Fruit fly (Drosophila melanogaster) whole organism, prepupa: ENCODE measurements around the gene CG13096.
A peak's percentile ranks its signal among the peaks of the same experiment; 100 is the strongest.

Source experiments
- Blimp-1 ChIP-seq: fragments of 200-800 bp; sonication (Bioruptor generic); optimal IDR thresholded peaks from 3 replicates; lab custom pipeline; 2017; ENCODE audit warnings: missing biosample characterization, missing genetic modification characterization, mild to moderate bottlenecking, moderate library complexity, missing genetic modification reagents
- CG10631 ChIP-seq: fragments of 200-800 bp; sonication (Bioruptor generic); optimal IDR thresholded peaks from 2 replicates; lab custom pipeline; 2016; ENCODE audit warnings: missing biosample characterization, missing genetic modification characterization
- CG10669 ChIP-seq: fragments of 200-800 bp; sonication (Bioruptor generic); optimal IDR thresholded peaks from 3 replicates; lab custom pipeline; 2018; ENCODE audit warnings: missing biosample characterization, mild to moderate bottlenecking, missing genetic modification characterization, moderate library complexity
- CG11294 ChIP-seq: fragments of 200-800 bp; sonication (Bioruptor generic); IDR thresholded peaks from 2 replicates; pipeline ENCODE4 v1.3.6; 2022; ENCODE audit warnings: missing biosample characterization, missing genetic modification characterization
- CG11762 ChIP-seq: fragments of 200-800 bp; sonication (Bioruptor generic); optimal IDR thresholded peaks from 3 replicates; lab custom pipeline; 2016; ENCODE audit warnings: missing biosample characterization, missing genetic modification characterization; ENCODE audit not compliant: insufficient read depth
- CG1621 ChIP-seq: fragments of 200-800 bp; sonication (Bioruptor generic); optimal IDR thresholded peaks from 3 replicates; lab custom pipeline; 2018; ENCODE audit warnings: missing biosample characterization, mild to moderate bottlenecking, missing genetic modification characterization
- CG16779 ChIP-seq: fragments of 200-800 bp; sonication (Bioruptor generic); optimal IDR thresholded peaks from 3 replicates; lab custom pipeline; 2017; ENCODE audit warnings: missing biosample characterization, mild to moderate bottlenecking, missing genetic modification characterization
- CG3032 ChIP-seq: fragments of 200-800 bp; optimal IDR thresholded peaks from 2 replicates; lab custom pipeline; 2019; ENCODE audit warnings: missing biosample characterization, mild to moderate bottlenecking, missing genetic modification characterization, moderate library complexity
- CG31627 ChIP-seq: fragments of 200-800 bp; sonication (Bioruptor generic); optimal IDR thresholded peaks from 3 replicates; lab custom pipeline; 2016; ENCODE audit warnings: missing biosample characterization, missing genetic modification characterization
- CG32006 ChIP-seq: fragments of 200-800 bp; sonication (Bioruptor generic); optimal IDR thresholded peaks from 3 replicates; lab custom pipeline; 2017; ENCODE audit warnings: missing biosample characterization, mild to moderate bottlenecking, missing genetic modification characterization
- CG3919 ChIP-seq: fragments of 200-800 bp; sonication (Bioruptor generic); optimal IDR thresholded peaks from 3 replicates; lab custom pipeline; 2016; ENCODE audit warnings: missing biosample characterization, missing genetic modification characterization
- CG4318 ChIP-seq: fragments of 200-800 bp; sonication (Bioruptor generic); optimal IDR thresholded peaks from 3 replicates; lab custom pipeline; 2017; ENCODE audit warnings: missing biosample characterization, mild to moderate bottlenecking, missing genetic modification characterization
- CG6163 ChIP-seq: fragments of 200-800 bp; sonication (Bioruptor generic); IDR thresholded peaks from 3 replicates; pipeline ENCODE4 v1.3.6; 2022; ENCODE audit warnings: missing biosample characterization, missing genetic modification characterization
- CG6792 ChIP-seq: fragments of 200-800 bp; sonication (Bioruptor generic); optimal IDR thresholded peaks from 3 replicates; lab custom pipeline; 2016; ENCODE audit warnings: missing biosample characterization, missing genetic modification characterization
- CG6808 ChIP-seq: fragments of 200-800 bp; sonication (Bioruptor generic); optimal IDR thresholded peaks from 3 replicates; lab custom pipeline; 2017; ENCODE audit warnings: missing biosample characterization, missing genetic modification characterization, mild to moderate bottlenecking, moderate library complexity, missing genetic modification reagents
- CG6854 ChIP-seq: fragments of 200-800 bp; sonication (Bioruptor generic); optimal IDR thresholded peaks from 2 replicates; lab custom pipeline; 2017; ENCODE audit warnings: missing biosample characterization, mild to moderate bottlenecking, missing genetic modification characterization
- CG8319 ChIP-seq: fragments of 200-800 bp; sonication (Bioruptor generic); optimal IDR thresholded peaks from 3 replicates; lab custom pipeline; 2016; ENCODE audit warnings: missing biosample characterization, missing genetic modification characterization
- CG8632 ChIP-seq: fragments of 200-800 bp; sonication (Bioruptor generic); optimal IDR thresholded peaks from 3 replicates; lab custom pipeline; 2016; ENCODE audit warnings: missing biosample characterization, missing genetic modification characterization
- CG9139 ChIP-seq: fragments of 200-800 bp; sonication (Bioruptor generic); optimal IDR thresholded peaks from 3 replicates; lab custom pipeline; 2017; ENCODE audit warnings: missing biosample characterization, mild to moderate bottlenecking, missing genetic modification characterization
- Eip75B ChIP-seq: fragments of 200-800 bp; sonication (Bioruptor generic); optimal IDR thresholded peaks from 3 replicates; lab custom pipeline; 2016; ENCODE audit warnings: missing biosample characterization, missing genetic modification characterization
- Eip78C ChIP-seq: fragments of 200-800 bp; sonication (Bioruptor generic); peaks from one replicate; lab custom pipeline; 2016; ENCODE audit warnings: missing biosample characterization, missing genetic modification characterization
- Eip93F ChIP-seq: fragments of 200-800 bp; sonication (Bioruptor generic); optimal IDR thresholded peaks from 2 replicates; lab custom pipeline; 2016; ENCODE audit warnings: missing biosample characterization, mild to moderate bottlenecking, missing genetic modification characterization
- Ets21C ChIP-seq: fragments of 200-800 bp; sonication (Bioruptor generic); optimal IDR thresholded peaks from 3 replicates; lab custom pipeline; 2016; ENCODE audit warnings: missing biosample characterization, missing genetic modification characterization
- Ets96B ChIP-seq: fragments of 200-800 bp; optimal IDR thresholded peaks from 2 replicates; lab custom pipeline; 2019; ENCODE audit warnings: missing biosample characterization, mild to moderate bottlenecking, missing genetic modification characterization, moderate library complexity
- Gug ChIP-seq: fragments of 200-800 bp; sonication (Bioruptor generic); IDR thresholded peaks from 2 replicates; pipeline ENCODE4 v1.3.6; 2022; ENCODE audit warnings: missing biosample characterization, missing genetic modification characterization
- Hr38 ChIP-seq: sonication (Bioruptor generic); optimal IDR thresholded peaks from 2 replicates; lab custom pipeline; 2016; ENCODE audit warnings: missing biosample characterization, missing genetic modification characterization
- Hr39 ChIP-seq: fragments of 200-800 bp; sonication (Bioruptor generic); optimal IDR thresholded peaks from 2 replicates; lab custom pipeline; 2016; ENCODE audit warnings: missing biosample characterization, missing genetic modification characterization
- Hr4 ChIP-seq: fragments of 200-800 bp; sonication (Bioruptor generic); optimal IDR thresholded peaks from 3 replicates; lab custom pipeline; 2016; ENCODE audit warnings: missing biosample characterization, missing genetic modification characterization
- Lpt ChIP-seq: fragments of 200-800 bp; sonication (Bioruptor generic); optimal IDR thresholded peaks from 3 replicates; lab custom pipeline; 2016; ENCODE audit warnings: missing biosample characterization, missing genetic modification characterization
- OdsH ChIP-seq: fragments of 200-800 bp; sonication (Bioruptor generic); optimal IDR thresholded peaks from 3 replicates; lab custom pipeline; 2016; ENCODE audit warnings: missing biosample characterization, missing genetic modification characterization
- Smox ChIP-seq: fragments of 200-800 bp; sonication (Bioruptor generic); optimal IDR thresholded peaks from 3 replicates; lab custom pipeline; 2016; ENCODE audit warnings: missing biosample characterization, missing genetic modification characterization
- Sox102F ChIP-seq: fragments of 200-800 bp; sonication (Bioruptor generic); optimal IDR thresholded peaks from 2 replicates; lab custom pipeline; 2016; ENCODE audit warnings: missing biosample characterization, mild to moderate bottlenecking, missing genetic modification characterization
- Sox14 ChIP-seq: fragments of 200-800 bp; sonication (Bioruptor generic); optimal IDR thresholded peaks from 3 replicates; lab custom pipeline; 2016; ENCODE audit warnings: missing biosample characterization, missing genetic modification characterization
- Sox15 ChIP-seq: fragments of 200-800 bp; sonication (Bioruptor generic); optimal IDR thresholded peaks from 3 replicates; lab custom pipeline; 2016; ENCODE audit warnings: missing biosample characterization, missing genetic modification characterization
- achi ChIP-seq: fragments of 200-800 bp; sonication (Bioruptor generic); optimal IDR thresholded peaks from 3 replicates; lab custom pipeline; 2016; ENCODE audit warnings: missing biosample characterization, missing genetic modification characterization
- acj6 ChIP-seq: fragments of 200-800 bp; sonication (Bioruptor generic); optimal IDR thresholded peaks from 3 replicates; lab custom pipeline; 2016; ENCODE audit warnings: missing biosample characterization, missing genetic modification characterization
- cyc ChIP-seq: fragments of 200-800 bp; sonication (Bioruptor generic); optimal IDR thresholded peaks from 3 replicates; lab custom pipeline; 2016; ENCODE audit warnings: missing biosample characterization, missing genetic modification characterization
- dsx ChIP-seq: fragments of 200-800 bp; optimal IDR thresholded peaks from 3 replicates; lab custom pipeline; 2019; ENCODE audit warnings: missing biosample characterization, mild to moderate bottlenecking, missing genetic modification characterization, moderate library complexity; ENCODE audit not compliant: poor library complexity, severe bottlenecking
- eg ChIP-seq: fragments of 200-800 bp; sonication (Bioruptor generic); IDR thresholded peaks from 3 replicates; pipeline ENCODE4 v1.3.6; 2022; ENCODE audit warnings: missing biosample characterization, missing genetic modification characterization
- esn ChIP-seq: fragments of 200-800 bp; sonication (Bioruptor generic); optimal IDR thresholded peaks from 2 replicates; lab custom pipeline; 2016; ENCODE audit warnings: missing biosample characterization, mild to moderate bottlenecking, missing genetic modification characterization, moderate library complexity
- fd85E ChIP-seq: fragments of 200-800 bp; sonication (Bioruptor generic); optimal IDR thresholded peaks from 3 replicates; lab custom pipeline; 2016; ENCODE audit warnings: missing biosample characterization, missing genetic modification characterization
- fkh ChIP-seq: fragments of 200-800 bp; sonication (Bioruptor generic); optimal IDR thresholded peaks from 3 replicates; lab custom pipeline; 2017; ENCODE audit warnings: missing biosample characterization, mild to moderate bottlenecking, missing genetic modification characterization, moderate library complexity
- lz ChIP-seq: fragments of 200-800 bp; sonication (Bioruptor generic); optimal IDR thresholded peaks from 3 replicates; lab custom pipeline; 2016; ENCODE audit warnings: missing biosample characterization, missing genetic modification characterization
- net ChIP-seq: fragments of 200-800 bp; sonication (Bioruptor generic); optimal IDR thresholded peaks from 3 replicates; lab custom pipeline; 2016; ENCODE audit warnings: missing biosample characterization, missing genetic modification characterization
- pdm3 ChIP-seq: fragments of 200-800 bp; sonication (Bioruptor generic); optimal IDR thresholded peaks from 3 replicates; lab custom pipeline; 2016; ENCODE audit warnings: missing biosample characterization, missing genetic modification characterization
- salr ChIP-seq, 2 experiments: fragments of 200-800 bp; sonication (Bioruptor generic); optimal IDR thresholded peaks; 3 replicates each; lab custom pipeline; 2016 to 2018; ENCODE audit warnings: missing biosample characterization in 2 of 2, missing genetic modification characterization in 2 of 2, mild to moderate bottlenecking in 1 of 2
- ss ChIP-seq, 2 experiments: fragments of 200-800 bp; sonication (Bioruptor generic); optimal IDR thresholded peaks; 2 replicates in 1 of 2; 3 replicates in 1 of 2; lab custom pipeline; 2017 to 2018; ENCODE audit warnings: mild to moderate bottlenecking in 2 of 2, missing biosample characterization in 2 of 2, missing genetic modification characterization in 2 of 2, moderate library complexity in 1 of 2
- svp ChIP-seq: fragments of 200-800 bp; sonication (Bioruptor generic); peaks from one replicate; lab custom pipeline; 2016; ENCODE audit warnings: missing biosample characterization, missing genetic modification characterization
- topi ChIP-seq: fragments of 200-800 bp; sonication (Bioruptor generic); optimal IDR thresholded peaks from 3 replicates; lab custom pipeline; 2016; ENCODE audit warnings: missing biosample characterization, missing genetic modification characterization

Gene CG13096

DNA sequence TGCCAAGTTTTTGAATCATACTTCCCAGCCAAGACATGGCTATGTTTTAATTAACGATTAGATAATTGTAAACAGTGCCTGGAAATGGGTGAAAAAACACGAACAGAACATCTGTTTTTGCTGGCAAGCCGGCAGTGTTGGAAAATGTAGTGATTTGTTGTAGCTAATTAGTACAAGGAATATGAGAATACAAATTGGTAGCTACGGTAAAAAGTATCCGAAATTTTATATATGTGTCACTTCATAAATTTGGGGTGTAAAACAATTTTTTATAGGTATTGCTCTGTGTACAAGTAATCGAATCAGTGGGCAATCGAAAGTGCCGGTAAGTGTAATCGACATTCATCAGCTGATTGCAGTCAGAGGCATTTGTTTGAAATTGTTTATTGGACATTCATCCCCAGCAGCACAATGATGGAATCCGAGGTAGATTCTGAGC is 5.6 kb upstream of the CG13096 start, which contains the start of the genes mRpL51 and Uba4 (continued):
- TF ChIP-seq esn (GFP tag; lab: Kevin White, UChicago), result peak; percentile 69
- TF ChIP-seq ss (GFP tag; optimal IDR thresholded peaks at IDR 0.05; lab: Kevin White, UChicago), result no peak
- TF ChIP-seq CG32006 (GFP tag; lab: Kevin White, UChicago), result no peak
- TF ChIP-seq Hr38 (GFP tag; lab: Kevin White, UChicago), result no peak
- no peak for TF ChIP-seq CG11294 (GFP tag; lab: Robert Waterston, UW)
- peak; percentile 41 for TF ChIP-seq CG10631 (GFP tag; lab: Kevin White, UChicago)
- TF ChIP-seq CG6854 (GFP tag; lab: Kevin White, UChicago), result no peak
- peak; percentile 59 for TF ChIP-seq achi (GFP tag; lab: Kevin White, UChicago)
- no peak for TF ChIP-seq eg (GFP tag; lab: Robert Waterston, UW)
- no peak for TF ChIP-seq CG1621

DNA sequence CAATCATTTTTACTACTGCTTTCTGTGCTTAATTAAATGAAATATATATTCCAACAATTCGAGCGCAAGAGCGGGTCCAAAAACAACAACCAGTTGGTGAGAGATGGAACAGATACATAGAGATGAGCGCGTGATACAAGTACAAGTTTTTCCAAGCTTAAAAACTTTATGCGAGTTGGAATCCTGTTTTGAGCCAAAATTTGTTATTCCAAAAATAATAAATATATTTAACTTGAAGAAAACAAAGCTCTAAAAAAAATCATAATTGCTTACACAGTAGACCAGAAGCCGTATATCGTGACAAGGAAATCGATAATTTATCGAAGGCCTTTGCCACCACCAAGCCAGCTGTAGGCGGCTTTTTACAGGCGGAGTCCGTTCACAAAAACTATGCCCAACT is 3.1 kb upstream of the CG13096 start, which contains the start of the genes CG13097 and PIG-U:
Gene CG13097 (minus strand): TSS at position 121 of the 400 bp plus-strand sequence.
Gene PIG-U (plus strand): TSS at position 349 of the 400 bp plus-strand sequence.
- TF ChIP-seq CG8319 (GFP tag; lab: Kevin White, UChicago) (peak; percentile 62), CG11294 (GFP tag; lab: Robert Waterston, UW) (peak; percentile 42; the same call in 1 of the 2 replicates), CG10669 (no peak), fkh (GFP tag; lab: Kevin White, UChicago) (peak; percentile 79), Smox (GFP tag; lab: Kevin White, UChicago) (peak; percentile 86), CG10631 (GFP tag; lab: Kevin White, UChicago) (peak; percentile 87), cyc (GFP tag; lab: Kevin White, UChicago) (peak; percentile 87), fd85E (GFP tag; lab: Kevin White, UChicago) (no peak), Blimp-1 (GFP tag; lab: Kevin White, UChicago) (no peak), Ets96B (tag; lab: Kevin White, UChicago) (peak; percentile 66), Eip75B (GFP tag; lab: Kevin White, UChicago) (no peak), Lpt (GFP tag; lab: Kevin White, UChicago) (peak; percentile 36), CG9139 (no peak), CG1621 (no peak), acj6 (peak; percentile 86), CG31627 (peak; percentile 83), CG16779 (tag; lab: Kevin White, UChicago) (no peak), Eip93F (GFP tag; lab: Kevin White, UChicago) (peak; percentile 71), CG3032 (peak; percentile 78), Ets21C (no peak), CG3919 (GFP tag; lab: Kevin White, UChicago) (no peak), CG8632 (GFP tag; lab: Kevin White, UChicago) (no peak), svp (no peak), Sox15 (GFP tag; lab: Kevin White, UChicago) (peak; percentile 68), Eip78C (GFP tag; lab: Kevin White, UChicago) (peak; percentile 94), Sox14 (GFP tag; lab: Kevin White, UChicago) (no peak), OdsH (GFP tag; lab: Kevin White, UChicago) (peak; percentile 85), Hr39 (GFP tag; lab: Kevin White, UChicago) (peak; percentile 84), Gug (peak; percentile 70), CG4318 (GFP tag; lab: Kevin White, UChicago) (no peak), achi (GFP tag; lab: Kevin White, UChicago) (peak; percentile 82), Sox102F (GFP tag; lab: Kevin White, UChicago) (no peak), pdm3 (GFP tag; lab: Kevin White, UChicago) (no peak), Hr38 (GFP tag; lab: Kevin White, UChicago) (no peak), net (GFP tag; lab: Kevin White, UChicago) (no peak), CG6854 (GFP tag; lab: Kevin White, UChicago) (no peak), CG6163 (GFP tag; lab: Robert Waterston, UW) (no peak; the same call in 1 of the 3 replicates), CG6808 (GFP tag; lab: Kevin White, UChicago) (no peak), dsx (GFP tag; lab: Kevin White, UChicago) (no peak), salr (GFP tag; optimal IDR thresholded peaks at IDR 0.05; lab: Kevin White, UChicago) (no peak), Hr4 (GFP tag; lab: Kevin White, UChicago) (no peak), ss (GFP tag; optimal IDR thresholded peaks at IDR 0.05; lab: Kevin White, UChicago) (no peak), lz (GFP tag; lab: Kevin White, UChicago) (peak; percentile 88), CG11762 (GFP tag; lab: Kevin White, UChicago) (peak; percentile 68), CG6792 (GFP tag; lab: Kevin White, UChicago) (peak; percentile 72), eg (GFP tag; lab: Robert Waterston, UW) (peak; percentile 62), topi (GFP tag; lab: Kevin White, UChicago) (peak; percentile 84)
